Worm (Caenorhabditis elegans): Measurements from ENCODE around the gene F17C11.11.

ce11 chrV:10893510-10894128, 45.0 kb downstream of the F17C11.11 start, which contains the start of gene F32D8.4:
- TF ChIP-seq Y53F4B.3 (GFP tag; IDR thresholded peaks at IDR 0.05) (no peak), ama-1 (optimal IDR thresholded peaks at IDR 0.05) (no peak), ama-1 (GFP tag; optimal IDR thresholded peaks at IDR 0.05) (no peak), pha-4 (tag; optimal IDR thresholded peaks at IDR 0.05) (no peak), lir-1 (GFP tag; conservative IDR thresholded peaks at IDR 0.05) (no peak), unc-62 (GFP tag; optimal IDR thresholded peaks at IDR 0.05) (no peak), dox-1 (GFP tag; IDR thresholded peaks at IDR 0.05) (no peak), mes-4 (tag; optimal IDR thresholded peaks at IDR 0.05) (no peak), K12H6.12 (tag; optimal IDR thresholded peaks at IDR 0.05) (no peak), snpc-4 (GFP tag; optimal IDR thresholded peaks at IDR 0.05) (no peak), snpc-4 (tag; optimal IDR thresholded peaks at IDR 0.05) (no peak)

Measured in whole organism, young adult.